6 fruit fly cellular contexts compared by ENCODE assay signal in genomic region chr3R:21782295-21782922, dm6.
TF ChIP-seq lines count a peak whose summit lies in the region.

TSS of gene tsl (minus strand) at chr3R:21782536.

- no peak for TF ChIP-seq CTCF in whole organism, embryonic (GFP tag; optimal IDR thresholded peaks at IDR 0.05; lab: Kevin White, UChicago)

TF ChIP-seq in whole organism, 6 proteins besides CTCF, POLR2A, EP300 and RAD21:
- TF ChIP-seq EcR (GFP tag; optimal IDR thresholded peaks at IDR 0.05; lab: Kevin White, UChicago) (peak; percentile 32 to 93), CG8478 (optimal IDR thresholded peaks at IDR 0.05; lab: Kevin White, UChicago) (no peak), Dll (optimal IDR thresholded peaks at IDR 0.05; lab: Kevin White, UChicago) (peak; percentile 14), pan (optimal IDR thresholded peaks at IDR 0.05; lab: Kevin White, UChicago) (no peak), psq (optimal IDR thresholded peaks at IDR 0.05; lab: Kevin White, UChicago) (no peak), usp (GFP tag; optimal IDR thresholded peaks at IDR 0.05; lab: Kevin White, UChicago) (no peak)

TF ChIP-seq in whole organism, adult, 20 proteins besides CTCF, POLR2A, EP300 and RAD21:
- peak; percentile 23 for TF ChIP-seq cic (GFP tag; optimal IDR thresholded peaks at IDR 0.05; lab: Kevin White, UChicago)
- no peak for TF ChIP-seq toe (GFP tag; optimal IDR thresholded peaks at IDR 0.05; lab: Kevin White, UChicago)
TF ChIP-seq in whole organism, adult: peak in this region for 1.

TF ChIP-seq in whole organism, embryonic, 481 proteins besides CTCF, POLR2A, EP300 and RAD21 (continues in another document):
- TF ChIP-seq CG2129 (GFP tag; IDR thresholded peaks at IDR 0.05; lab: Robert Waterston, UW; ENCODE audit: partially characterized antibody) (no peak), CG9876 (GFP tag; optimal IDR thresholded peaks at IDR 0.05; lab: Kevin White, UChicago) (no peak), otp (GFP tag; IDR thresholded peaks at IDR 0.05; lab: Robert Waterston, UW) (no peak), zf30C (GFP tag; optimal IDR thresholded peaks at IDR 0.05; lab: Kevin White, UChicago) (no peak), Med (GFP tag; lab: Kevin White, UChicago) (peak; percentile 61), CG7745 (tag; optimal IDR thresholded peaks at IDR 0.05; lab: Kevin White, UChicago) (no peak), CG3995 (GFP tag; optimal IDR thresholded peaks at IDR 0.05; lab: Kevin White, UChicago) (no peak), Ets65A (GFP tag; lab: Kevin White, UChicago) (no peak), h (optimal IDR thresholded peaks at IDR 0.05; lab: Kevin White, UChicago) (no peak), CG7372 (GFP tag; IDR thresholded peaks at IDR 0.05; lab: Robert Waterston, UW) (no peak), sisA (GFP tag; IDR thresholded peaks at IDR 0.05; lab: Robert Waterston, UW) (no peak), Adf1 (GFP tag; IDR thresholded peaks at IDR 0.05; lab: Robert Waterston, UW) (peak; percentile 9; the same call in 1 of the 2 replicates), odd (GFP tag; optimal IDR thresholded peaks at IDR 0.05; lab: Kevin White, UChicago) (no peak), esg (GFP tag; conservative IDR thresholded peaks at IDR 0.05; lab: Robert Waterston, UW) (no peak), Lim3 (GFP tag; IDR thresholded peaks at IDR 0.05; lab: Robert Waterston, UW) (no peak), CG15514 (GFP tag; optimal IDR thresholded peaks at IDR 0.05; lab: Kevin White, UChicago) (no peak), CG13287 (GFP tag; IDR thresholded peaks at IDR 0.05; lab: Robert Waterston, UW; ENCODE audit: partially characterized antibody) (peak; percentile 11; the same call in 1 of the 2 replicates), CG16779 (GFP tag; IDR thresholded peaks at IDR 0.05; lab: Robert Waterston, UW) (no peak), Dbx (GFP tag; IDR thresholded peaks at IDR 0.05; lab: Robert Waterston, UW) (no peak), CG11504 (tag; optimal IDR thresholded peaks at IDR 0.05; lab: Kevin White, UChicago) (peak; percentile 99), CG14441 (GFP tag; IDR thresholded peaks at IDR 0.05; lab: Robert Waterston, UW) (no peak), amos (GFP tag; IDR thresholded peaks at IDR 0.05; lab: Robert Waterston, UW; ENCODE audit: partially characterized antibody) (no peak)

TF ChIP-seq in whole organism, prepupa, 60 proteins besides CTCF, POLR2A, EP300 and RAD21:
- TF ChIP-seq CG3919 (GFP tag; optimal IDR thresholded peaks at IDR 0.05; lab: Kevin White, UChicago) (peak; percentile 8), ss (GFP tag; optimal IDR thresholded peaks at IDR 0.05; lab: Kevin White, UChicago) (peak in 1 of 2 experiments; percentile 4), svp (GFP tag; lab: Kevin White, UChicago) (peak; percentile 85), Eip78C (GFP tag; lab: Kevin White, UChicago) (peak; percentile 48), CG4318 (GFP tag; optimal IDR thresholded peaks at IDR 0.05; lab: Kevin White, UChicago) (no peak), Hr4 (GFP tag; optimal IDR thresholded peaks at IDR 0.05; lab: Kevin White, UChicago) (no peak), CG6276 (GFP tag; optimal IDR thresholded peaks at IDR 0.05; lab: Kevin White, UChicago) (peak; percentile 49), dsx (GFP tag; optimal IDR thresholded peaks at IDR 0.05; lab: Kevin White, UChicago; ENCODE audit: poor library complexity, severe bottlenecking) (peak; percentile 45)

TF ChIP-seq in whole organism, pupa, 21 proteins besides CTCF, POLR2A, EP300 and RAD21:
- TF ChIP-seq Snoo (tag; optimal IDR thresholded peaks at IDR 0.05; lab: Kevin White, UChicago) (no peak), Pif1A (GFP tag; optimal IDR thresholded peaks at IDR 0.05; lab: Kevin White, UChicago) (no peak), EcR (GFP tag; optimal IDR thresholded peaks at IDR 0.05; lab: Kevin White, UChicago) (peak; percentile 93), D1 (tag; optimal IDR thresholded peaks at IDR 0.05; lab: Kevin White, UChicago) (no peak), CG15710 (tag; optimal IDR thresholded peaks at IDR 0.05; lab: Kevin White, UChicago) (no peak), CG4496 (GFP tag; IDR thresholded peaks at IDR 0.05; lab: Robert Waterston, UW) (0 out of 3 replicates have a peak, but pooled peaks have one; percentile 16), CG8159 (tag; optimal IDR thresholded peaks at IDR 0.05; lab: Kevin White, UChicago) (no peak), CG8301 (tag; optimal IDR thresholded peaks at IDR 0.05; lab: Kevin White, UChicago) (no peak), fd96Ca (GFP tag; IDR thresholded peaks at IDR 0.05; lab: Robert Waterston, UW) (no peak), CG12605 (GFP tag; IDR thresholded peaks at IDR 0.05; lab: Robert Waterston, UW) (no peak), CG13204 (GFP tag; optimal IDR thresholded peaks at IDR 0.05; lab: Kevin White, UChicago) (peak; percentile 20), gl (tag; optimal IDR thresholded peaks at IDR 0.05; lab: Kevin White, UChicago) (no peak), CG14655 (GFP tag; optimal IDR thresholded peaks at IDR 0.05; lab: Kevin White, UChicago) (no peak), CG9948 (tag; optimal IDR thresholded peaks at IDR 0.05; lab: Kevin White, UChicago) (no peak), CG17806 (tag; optimal IDR thresholded peaks at IDR 0.05; lab: Kevin White, UChicago) (no peak), Ets98B (GFP tag; IDR thresholded peaks at IDR 0.05; lab: Robert Waterston, UW) (no peak; the same call in 1 of the 2 replicates), CG34367 (tag; optimal IDR thresholded peaks at IDR 0.05; lab: Kevin White, UChicago) (no peak)

TF ChIP-seq in whole organism, wandering third instar larva, 38 proteins besides CTCF, POLR2A, EP300 and RAD21:
- TF ChIP-seq h (GFP tag; optimal IDR thresholded peaks at IDR 0.05; lab: Kevin White, UChicago) (no peak), br (GFP tag; optimal IDR thresholded peaks at IDR 0.05; lab: Kevin White, UChicago) (peak; percentile 13), rgr (GFP tag; optimal IDR thresholded peaks at IDR 0.05; lab: Kevin White, UChicago) (no peak)
